Fruit fly (Drosophila melanogaster) whole organism, embryonic: Measurements from ENCODE around the gene ps.

Source experiments
- Adf1 ChIP-seq: fragments of 200-800 bp; sonication (Bioruptor generic); IDR thresholded peaks from 2 replicates; pipeline ENCODE4 v1.3.6; 2022; ENCODE audit warnings: missing biosample characterization, missing genetic modification characterization
- Aef1 ChIP-seq: fragments of 200-800 bp; sonication (Bioruptor generic); IDR thresholded peaks from 3 replicates; pipeline ENCODE4 v1.3.6; 2022; ENCODE audit warnings: missing biosample characterization, missing genetic modification characterization
- CG10431 ChIP-seq: fragments of 200-800 bp; sonication (Bioruptor generic); optimal IDR thresholded peaks from 3 replicates; lab custom pipeline; 2018; ENCODE audit warnings: missing biosample characterization, mild to moderate bottlenecking, missing genetic modification characterization
- CG11093 ChIP-seq: fragments of 200-800 bp; sonication (Bioruptor generic); IDR thresholded peaks from 3 replicates; pipeline ENCODE4 v1.3.6; 2022; ENCODE audit warnings: missing biosample characterization, missing genetic modification characterization
- CG12104 ChIP-seq: fragments of 200-800 bp; sonication (Bioruptor generic); optimal IDR thresholded peaks from 3 replicates; lab custom pipeline; 2016; ENCODE audit warnings: missing biosample characterization, missing genetic modification characterization
- CG12769 ChIP-seq: fragments of 200-800 bp; sonication (Bioruptor generic); optimal IDR thresholded peaks from 2 replicates; lab custom pipeline; 2019; ENCODE audit warnings: missing biosample characterization, mild to moderate bottlenecking, missing genetic modification characterization, moderate library complexity
- CG13123 ChIP-seq: fragments of 200-800 bp; sonication (Bioruptor generic); optimal IDR thresholded peaks from 2 replicates; lab custom pipeline; 2016; ENCODE audit warnings: missing biosample characterization, missing genetic modification characterization
- CG13894 ChIP-seq: fragments of 200-800 bp; sonication (Bioruptor generic); optimal IDR thresholded peaks from 3 replicates; lab custom pipeline; 2018; ENCODE audit warnings: missing biosample characterization, mild to moderate bottlenecking, missing genetic modification characterization, moderate library complexity
- CG15514 ChIP-seq: fragments of 200-800 bp; sonication (Bioruptor generic); optimal IDR thresholded peaks from 3 replicates; lab custom pipeline; 2017; ENCODE audit warnings: missing biosample characterization, missing genetic modification characterization, mild to moderate bottlenecking, moderate library complexity, missing genetic modification reagents
- CG16815 ChIP-seq: fragments of 200-800 bp; sonication (Bioruptor generic); optimal IDR thresholded peaks from 3 replicates; lab custom pipeline; 2017; ENCODE audit warnings: missing biosample characterization, mild to moderate bottlenecking, missing genetic modification characterization
- CG17912 ChIP-seq: fragments of 200-800 bp; sonication (Bioruptor generic); optimal IDR thresholded peaks from 2 replicates; lab custom pipeline; 2018; ENCODE audit warnings: missing biosample characterization, mild to moderate bottlenecking, missing genetic modification characterization
- CG31388 ChIP-seq: fragments of 200-800 bp; sonication (Bioruptor generic); optimal IDR thresholded peaks from 2 replicates; lab custom pipeline; 2016; ENCODE audit warnings: missing biosample characterization, missing genetic modification characterization
- CG4360 ChIP-seq: fragments of 200-800 bp; sonication (Bioruptor generic); IDR thresholded peaks from 2 replicates; pipeline ENCODE4 v1.3.6; 2022; ENCODE audit warnings: missing biosample characterization, missing genetic modification characterization
- CG4730 ChIP-seq: fragments of 200-800 bp; sonication (Bioruptor generic); IDR thresholded peaks from 2 replicates; pipeline ENCODE4 v1.3.6; 2022; ENCODE audit warnings: missing biosample characterization, missing genetic modification characterization
- CG6175 ChIP-seq: fragments of 200-800 bp; sonication (Bioruptor generic); IDR thresholded peaks from 3 replicates; pipeline ENCODE4 v1.3.6; 2022; ENCODE audit warnings: missing biosample characterization, missing genetic modification characterization
- CG7271 ChIP-seq: fragments of 200-800 bp; sonication (Bioruptor generic); optimal IDR thresholded peaks from 2 replicates; lab custom pipeline; 2018; ENCODE audit warnings: missing biosample characterization, mild to moderate bottlenecking, missing genetic modification characterization, moderate library complexity
- CG9437 ChIP-seq: fragments of 200-800 bp; sonication (Bioruptor generic); optimal IDR thresholded peaks from 2 replicates; lab custom pipeline; 2018; ENCODE audit warnings: missing biosample characterization, mild to moderate bottlenecking, missing genetic modification characterization
- CG9876 ChIP-seq: fragments of 200-800 bp; sonication (Bioruptor generic); optimal IDR thresholded peaks from 2 replicates; lab custom pipeline; 2016; ENCODE audit warnings: missing biosample characterization, missing genetic modification characterization
- CoRest ChIP-seq: fragments of 200-800 bp; sonication (Bioruptor generic); optimal IDR thresholded peaks from 3 replicates; lab custom pipeline; 2018; ENCODE audit warnings: missing biosample characterization, mild to moderate bottlenecking, missing genetic modification characterization, moderate library complexity
- D ChIP-seq, 2 experiments: fragments of 200-800 bp in 1 of 2; fragments of >200 bp in 1 of 2; sonication (Bioruptor generic) in 1 of 2; optimal IDR thresholded peaks; 2 replicates in 1 of 2; 3 replicates in 1 of 2; lab custom pipeline; 2017; ENCODE audit warnings: mild to moderate bottlenecking in 1 of 2, missing biosample characterization in 1 of 2, missing genetic modification characterization in 1 of 2, missing genetic modification reagents in 1 of 2
- D19B ChIP-seq: fragments of 200-800 bp; sonication (Bioruptor generic); optimal IDR thresholded peaks from 2 replicates; lab custom pipeline; 2017; ENCODE audit warnings: missing biosample characterization, mild to moderate bottlenecking, missing genetic modification characterization
- Dbx ChIP-seq: fragments of 200-800 bp; sonication (Bioruptor generic); IDR thresholded peaks from 3 replicates; pipeline ENCODE4 v1.3.6; 2022; ENCODE audit warnings: missing biosample characterization, missing genetic modification characterization
- Fer1 ChIP-seq: fragments of 200-800 bp; sonication (Bioruptor generic); optimal IDR thresholded peaks from 2 replicates; lab custom pipeline; 2017; ENCODE audit warnings: missing biosample characterization, mild to moderate bottlenecking, missing genetic modification characterization
- H2.0 ChIP-seq: fragments of 200-800 bp; sonication (Bioruptor generic); IDR thresholded peaks from 2 replicates; pipeline ENCODE4 v1.3.6; 2022; ENCODE audit warnings: missing biosample characterization, missing genetic modification characterization
- MTF-1 ChIP-seq: fragments of 200-800 bp; sonication (Bioruptor generic); optimal IDR thresholded peaks from 2 replicates; lab custom pipeline; 2018; ENCODE audit warnings: missing biosample characterization, mild to moderate bottlenecking, missing genetic modification characterization, borderline replicate concordance
- Med ChIP-seq: fragments of 200-800 bp; sonication (Bioruptor generic); peaks from one replicate; lab custom pipeline; 2016; ENCODE audit warnings: missing biosample characterization, missing genetic modification characterization, mild to moderate bottlenecking, inconsistent platforms, moderate library complexity
- Nf-YC ChIP-seq: fragments of 200-800 bp; optimal IDR thresholded peaks from 3 replicates; lab custom pipeline; 2019; ENCODE audit warnings: missing biosample characterization, mild to moderate bottlenecking, missing genetic modification characterization, moderate library complexity
- Optix ChIP-seq: fragments of 200-800 bp; sonication (Bioruptor generic); IDR thresholded peaks from 3 replicates; pipeline ENCODE4 v1.3.6; 2022; ENCODE audit warnings: missing biosample characterization, missing genetic modification characterization
- Pdp1 ChIP-seq, 2 experiments: fragments of 200-800 bp; sonication (Bioruptor generic); optimal IDR thresholded peaks; 3 replicates each; lab custom pipeline; 2016; ENCODE audit warnings: missing biosample characterization in 2 of 2, missing genetic modification characterization in 2 of 2, mild to moderate bottlenecking in 1 of 2, moderate library complexity in 1 of 2
- Poxn ChIP-seq: fragments of 200-800 bp; sonication (Bioruptor generic); IDR thresholded peaks from 2 replicates; pipeline ENCODE4 v1.3.6; 2022; ENCODE audit warnings: missing biosample characterization, missing genetic modification characterization
- Rx ChIP-seq: fragments of 200-800 bp; sonication (Bioruptor generic); IDR thresholded peaks from 2 replicates; pipeline ENCODE4 v1.3.6; 2022; ENCODE audit warnings: missing biosample characterization, missing genetic modification characterization
- Side ChIP-seq: fragments of 200-800 bp; sonication (Bioruptor generic); optimal IDR thresholded peaks from 2 replicates; lab custom pipeline; 2016; ENCODE audit warnings: missing biosample characterization, missing genetic modification characterization
- abd-A ChIP-seq: fragments of 200-800 bp; sonication (Bioruptor generic); optimal IDR thresholded peaks from 3 replicates; lab custom pipeline; 2019; ENCODE audit warnings: missing biosample characterization, mild to moderate bottlenecking, missing genetic modification characterization, moderate library complexity
- bowl ChIP-seq: fragments of 200-800 bp; sonication (Bioruptor generic); IDR thresholded peaks from 2 replicates; pipeline ENCODE4 v1.3.6; 2022; ENCODE audit warnings: missing biosample characterization, missing genetic modification characterization
- cas ChIP-seq: fragments of 200-800 bp; sonication (Bioruptor generic); IDR thresholded peaks from 2 replicates; pipeline ENCODE4 v1.3.6; 2022; ENCODE audit warnings: missing biosample characterization, missing genetic modification characterization
- cg ChIP-seq: fragments of 200-800 bp; sonication (Bioruptor generic); optimal IDR thresholded peaks from 3 replicates; lab custom pipeline; 2019; ENCODE audit warnings: missing biosample characterization, mild to moderate bottlenecking, missing genetic modification characterization, moderate library complexity
- chinmo ChIP-seq: fragments of 200-800 bp; sonication (Bioruptor generic); IDR thresholded peaks from 4 replicates; pipeline ENCODE4 v1.3.6; 2022; ENCODE audit warnings: missing biosample characterization, missing genetic modification characterization; ENCODE audit not compliant: partially characterized antibody
- fd3F ChIP-seq: fragments of 200-800 bp; sonication (Bioruptor generic); optimal IDR thresholded peaks from 2 replicates; lab custom pipeline; 2018; ENCODE audit warnings: missing biosample characterization, mild to moderate bottlenecking, missing genetic modification characterization, moderate library complexity
- gt ChIP-seq: fragments of 200-800 bp; sonication (Bioruptor generic); IDR thresholded peaks from 2 replicates; pipeline ENCODE4 v1.3.6; 2022; ENCODE audit warnings: missing biosample characterization, missing genetic modification characterization
- h ChIP-seq: fragments of >200 bp; optimal IDR thresholded peaks from 2 replicates; lab custom pipeline; 2017
- ind ChIP-seq: fragments of 200-800 bp; sonication (Bioruptor generic); optimal IDR thresholded peaks from 3 replicates; lab custom pipeline; 2016; ENCODE audit warnings: missing biosample characterization, missing genetic modification characterization
- kah ChIP-seq: fragments of 200-800 bp; sonication (Bioruptor generic); optimal IDR thresholded peaks from 2 replicates; lab custom pipeline; 2018; ENCODE audit warnings: missing biosample characterization, mild to moderate bottlenecking, missing genetic modification characterization
- lmd ChIP-seq: fragments of 200-800 bp; sonication (Bioruptor generic); IDR thresholded peaks from 2 replicates; pipeline ENCODE4 v1.3.6; 2022; ENCODE audit warnings: missing biosample characterization, missing genetic modification characterization
- otp ChIP-seq: fragments of 200-800 bp; sonication (Bioruptor generic); IDR thresholded peaks from 3 replicates; pipeline ENCODE4, ENCODE4 v1.3.6; 2022; ENCODE audit warnings: missing biosample characterization, missing genetic modification characterization
- pho ChIP-seq: fragments of 200-800 bp; sonication (Bioruptor generic); optimal IDR thresholded peaks from 2 replicates; lab custom pipeline; 2016; ENCODE audit warnings: missing biosample characterization, missing genetic modification characterization
- salm ChIP-seq: fragments of 200-800 bp; sonication (Bioruptor generic); optimal IDR thresholded peaks from 2 replicates; lab custom pipeline; 2018; ENCODE audit warnings: missing biosample characterization, mild to moderate bottlenecking, missing genetic modification characterization
- sd ChIP-seq: fragments of 200-800 bp; sonication (Bioruptor generic); optimal IDR thresholded peaks from 3 replicates; lab custom pipeline; 2018; ENCODE audit warnings: missing biosample characterization, mild to moderate bottlenecking, missing genetic modification characterization, moderate library complexity
- toy ChIP-seq: fragments of 200-800 bp; sonication (Bioruptor generic); IDR thresholded peaks from 2 replicates; pipeline ENCODE4 v1.3.6; 2022; ENCODE audit warnings: missing biosample characterization, missing genetic modification characterization
- vvl ChIP-seq: fragments of 200-800 bp; sonication (Bioruptor generic); IDR thresholded peaks from 2 replicates; pipeline ENCODE4 v1.3.6; 2022; ENCODE audit warnings: missing biosample characterization, missing genetic modification characterization

Gene ps

DNA sequence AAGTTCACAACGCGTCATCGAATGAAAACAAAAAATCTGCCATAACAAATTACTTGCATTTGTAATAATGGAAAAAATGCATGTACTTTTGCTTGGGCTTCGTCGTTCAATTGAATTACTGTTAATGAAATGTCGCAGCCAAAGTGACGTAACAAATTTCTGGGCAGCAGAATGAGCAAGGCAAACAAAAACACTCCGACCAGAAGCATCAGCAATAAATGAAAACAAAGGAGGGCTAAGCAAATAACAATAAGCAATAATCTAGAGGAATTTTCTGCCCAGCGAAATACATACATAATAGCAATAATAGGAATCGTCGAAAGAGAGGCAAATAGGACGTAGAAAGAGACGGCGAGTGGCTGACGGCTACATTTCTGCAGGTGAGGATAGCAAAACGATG is 4.6 kb downstream of the ps start:
- TF ChIP-seq Rx (GFP tag; lab: Robert Waterston, UW) (no peak), Pdp1 (GFP tag; optimal IDR thresholded peaks at IDR 0.05; lab: Kevin White, UChicago) (peak in 1 of 2 experiments; percentile 64)

DNA sequence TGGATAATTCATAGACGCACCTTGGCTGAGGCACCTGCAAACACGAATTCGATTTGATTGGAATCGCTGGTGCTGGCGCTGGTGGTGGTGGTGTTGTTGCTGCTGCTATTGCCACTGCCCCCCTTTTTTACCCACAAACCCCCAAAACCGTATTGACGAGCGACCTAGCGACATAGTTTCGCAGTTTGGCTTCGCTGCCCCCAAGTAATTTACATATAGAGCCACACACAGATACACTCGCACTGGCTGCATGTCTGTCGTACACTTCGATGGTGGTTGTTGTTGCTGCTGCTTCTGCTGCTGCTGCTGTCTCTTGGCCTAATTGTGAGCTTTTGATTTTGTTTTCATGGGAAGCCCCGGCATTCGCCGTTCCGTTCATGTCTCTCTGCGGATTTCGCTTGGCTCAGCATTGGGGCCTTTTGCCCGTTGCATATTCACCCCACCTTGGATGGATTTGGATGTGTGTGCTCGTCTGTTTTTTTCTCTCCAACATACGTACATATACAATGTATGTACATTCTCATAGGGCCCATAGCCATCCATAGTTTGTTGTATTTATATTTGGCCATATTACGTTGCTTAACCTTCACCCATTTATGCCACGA is 6.4 kb downstream of the ps start:
- TF ChIP-seq cg (GFP tag; lab: Kevin White, UChicago) (peak; percentile 49), otp (GFP tag; lab: Robert Waterston, UW) (no peak), MTF-1 (no peak), D19B (GFP tag; lab: Kevin White, UChicago) (no peak), D (optimal IDR thresholded peaks at IDR 0.05; lab: Kevin White, UChicago) (no peak), D (GFP tag; optimal IDR thresholded peaks at IDR 0.05; lab: Kevin White, UChicago) (no peak), CG9876 (GFP tag; lab: Kevin White, UChicago) (no peak), salm (no peak), Fer1 (GFP tag; lab: Kevin White, UChicago) (no peak), CG13123 (no peak), gt (GFP tag; lab: Robert Waterston, UW) (no peak), abd-A (tag; lab: Kevin White, UChicago) (peak; percentile 18), CG7271 (tag; lab: Kevin White, UChicago) (no peak), chinmo (0 out of 4 replicates have a peak, but pooled peaks have one; percentile 46), fd3F (GFP tag; lab: Kevin White, UChicago) (no peak), CG31388 (no peak), CG11093 (GFP tag; lab: Robert Waterston, UW) (no peak), sd (no peak), Adf1 (GFP tag; lab: Robert Waterston, UW) (no peak), Poxn (GFP tag; lab: Robert Waterston, UW) (no peak), CG12769 (tag; lab: Kevin White, UChicago) (peak; percentile 63), CG4360 (GFP tag; lab: Robert Waterston, UW) (peak; percentile 32; the same call in 1 of the 2 replicates), toy (GFP tag; lab: Robert Waterston, UW) (no peak), CG4730 (GFP tag; lab: Robert Waterston, UW) (0 out of 2 replicates have a peak, but pooled peaks have one; percentile 30), CG15514 (GFP tag; lab: Kevin White, UChicago) (no peak), CG6175 (GFP tag; lab: Robert Waterston, UW) (0 out of 3 replicates have a peak, but pooled peaks have one; percentile 49), Med (GFP tag; lab: Kevin White, UChicago) (peak; percentile 64), Side (no peak), Nf-YC (tag; lab: Kevin White, UChicago) (no peak), CG16815 (GFP tag; lab: Kevin White, UChicago) (no peak), CG10431 (GFP tag; lab: Kevin White, UChicago) (no peak), CG17912 (GFP tag; lab: Kevin White, UChicago) (no peak), h (lab: Kevin White, UChicago) (no peak), CG12104 (no peak), bowl (GFP tag; lab: Robert Waterston, UW) (no peak), CG9437 (GFP tag; lab: Kevin White, UChicago) (no peak), pho (GFP tag; lab: Kevin White, UChicago) (no peak), H2.0 (GFP tag; lab: Robert Waterston, UW) (no peak), Dbx (GFP tag; lab: Robert Waterston, UW) (no peak), Aef1 (GFP tag; lab: Robert Waterston, UW) (no peak), kah (GFP tag; lab: Kevin White, UChicago) (no peak), cas (GFP tag; lab: Robert Waterston, UW) (no peak), CoRest (no peak), ind (GFP tag; lab: Kevin White, UChicago) (no peak), lmd (GFP tag; lab: Robert Waterston, UW) (no peak), CG13894 (no peak), Optix (GFP tag; lab: Robert Waterston, UW) (no peak), vvl (GFP tag; lab: Robert Waterston, UW) (peak; percentile 81)
